Fruit fly (Drosophila melanogaster): ENCODE data around the gene iPLA2-VIA.

Gene iPLA2-VIA

DNA sequence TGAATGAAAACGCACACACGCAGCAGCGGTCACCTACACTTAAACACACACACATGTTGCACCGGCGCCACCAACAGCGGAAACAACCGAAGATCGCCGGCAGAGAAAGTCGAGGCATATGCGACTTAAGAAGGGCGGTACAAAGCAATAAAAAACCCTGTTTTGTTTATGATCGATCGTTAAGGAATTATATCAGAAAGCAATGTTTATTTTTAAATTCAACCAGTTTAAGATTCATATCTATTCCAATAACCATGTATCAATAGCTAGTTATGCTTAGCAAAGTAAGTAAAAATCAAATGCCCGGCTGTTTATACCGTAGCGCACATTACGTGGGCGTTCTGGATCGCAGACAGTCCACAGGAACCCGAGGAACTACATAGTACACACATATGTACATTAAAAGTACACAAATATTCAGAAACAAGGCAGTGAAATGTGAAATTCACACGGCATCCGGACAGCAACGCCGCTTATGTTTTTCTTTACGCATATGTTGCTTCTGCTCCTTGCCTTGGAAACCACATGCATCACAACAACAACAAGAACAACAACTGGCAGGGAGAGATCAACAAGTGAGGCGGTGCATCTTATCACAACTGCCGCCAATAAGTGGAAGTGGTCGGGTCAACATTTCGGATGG, 8.2 kb downstream of the iPLA2-VIA start (continued):
- TF ChIP-seq her (GFP tag; optimal IDR thresholded peaks at IDR 0.05) = peak; percentile 94
- peak; percentile 93 for TF ChIP-seq CG1024 (GFP tag; IDR thresholded peaks at IDR 0.05)
- TF ChIP-seq fd3F (GFP tag; optimal IDR thresholded peaks at IDR 0.05) = peak; percentile 76
- TF ChIP-seq run (tag; optimal IDR thresholded peaks at IDR 0.05) = peak; percentile 89
- TF ChIP-seq CG10959 (GFP tag; IDR thresholded peaks at IDR 0.05) = peak; percentile 98
- peak; percentile 97 for TF ChIP-seq Hsf (GFP tag; optimal IDR thresholded peaks at IDR 0.05)
- peak; percentile 89 for TF ChIP-seq CG14965 (GFP tag; optimal IDR thresholded peaks at IDR 0.05; ENCODE audit: borderline replicate concordance)
- peak; percentile 97 for TF ChIP-seq HHEX (GFP tag; optimal IDR thresholded peaks at IDR 0.05)
- TF ChIP-seq disco-r (GFP tag; optimal IDR thresholded peaks at IDR 0.05) = peak; percentile 94
- TF ChIP-seq CG7839 (tag; optimal IDR thresholded peaks at IDR 0.05) = peak; percentile 96
- TF ChIP-seq dimm (GFP tag; IDR thresholded peaks at IDR 0.05) = peak; percentile 93
- TF ChIP-seq wor (GFP tag; IDR thresholded peaks at IDR 0.05) = peak; percentile 97
- TF ChIP-seq Oaz (GFP tag; IDR thresholded peaks at IDR 0.05) = peak; percentile 90
- TF ChIP-seq Chrac-16 (GFP tag; optimal IDR thresholded peaks at IDR 0.05) = peak; percentile 97
- no peak for TF ChIP-seq CG1832 (GFP tag; optimal IDR thresholded peaks at IDR 0.05)
- peak; percentile 90 for TF ChIP-seq NFAT (GFP tag; IDR thresholded peaks at IDR 0.05)
- 0 out of 2 replicates have a peak, but pooled peaks have one; percentile 13 for TF ChIP-seq bbx (GFP tag; IDR thresholded peaks at IDR 0.05; ENCODE audit: partially characterized antibody)
- TF ChIP-seq CG3065 (GFP tag; optimal IDR thresholded peaks at IDR 0.05) = peak; percentile 92
- TF ChIP-seq CG32532 (GFP tag; IDR thresholded peaks at IDR 0.05) = peak; percentile 94
- peak; percentile 92 for TF ChIP-seq CG15269 (tag; optimal IDR thresholded peaks at IDR 0.05)
- TF ChIP-seq CG7786 (GFP tag; optimal IDR thresholded peaks at IDR 0.05) = peak; percentile 97
- TF ChIP-seq CG12769 (tag; optimal IDR thresholded peaks at IDR 0.05) = peak; percentile 94
- TF ChIP-seq cad (GFP tag; optimal IDR thresholded peaks at IDR 0.05) = no peak
- TF ChIP-seq CG6765 (GFP tag; optimal IDR thresholded peaks at IDR 0.05) = peak; percentile 82
- TF ChIP-seq hth (optimal IDR thresholded peaks at IDR 0.05) = no peak
- TF ChIP-seq sima (GFP tag; optimal IDR thresholded peaks at IDR 0.05) = peak; percentile 83
- TF ChIP-seq aop (GFP tag; IDR thresholded peaks at IDR 0.05) = peak; percentile 96
- peak; percentile 96 for TF ChIP-seq CG10209 (GFP tag; optimal IDR thresholded peaks at IDR 0.05)
- TF ChIP-seq vfl (GFP tag; optimal IDR thresholded peaks at IDR 0.05) = peak; percentile 89
- peak; percentile 98 for TF ChIP-seq ind (GFP tag; optimal IDR thresholded peaks at IDR 0.05)
- no peak for TF ChIP-seq CG13287 (GFP tag; IDR thresholded peaks at IDR 0.05; ENCODE audit: partially characterized antibody)
- peak; percentile 86 for TF ChIP-seq CG9876 (GFP tag; optimal IDR thresholded peaks at IDR 0.05)
- peak; percentile 94 for TF ChIP-seq grau (tag; optimal IDR thresholded peaks at IDR 0.05)
- TF ChIP-seq onecut (GFP tag; IDR thresholded peaks at IDR 0.05) = peak; percentile 94
- TF ChIP-seq CG8388 (GFP tag; optimal IDR thresholded peaks at IDR 0.05) = peak; percentile 97
- peak; percentile 96 for TF ChIP-seq MTF-1 (GFP tag; optimal IDR thresholded peaks at IDR 0.05; ENCODE audit: borderline replicate concordance)
- TF ChIP-seq CG12219 (GFP tag; optimal IDR thresholded peaks at IDR 0.05) = peak; percentile 95
- TF ChIP-seq cato (GFP tag; optimal IDR thresholded peaks at IDR 0.05; ENCODE audit: borderline replicate concordance) = peak; percentile 95
- TF ChIP-seq CG4707 (GFP tag; optimal IDR thresholded peaks at IDR 0.05) = peak; percentile 90
- TF ChIP-seq Vsx1 (GFP tag; optimal IDR thresholded peaks at IDR 0.05) = peak; percentile 91
- TF ChIP-seq bsh (GFP tag; optimal IDR thresholded peaks at IDR 0.05) = peak; percentile 78 to 98
- TF ChIP-seq ewg (GFP tag; optimal IDR thresholded peaks at IDR 0.05) = peak; percentile 93
- TF ChIP-seq dm (GFP tag; optimal IDR thresholded peaks at IDR 0.05) = peak; percentile 93
- peak; percentile 89 for TF ChIP-seq ssp (GFP tag; IDR thresholded peaks at IDR 0.05)
- TF ChIP-seq sd (tag; optimal IDR thresholded peaks at IDR 0.05) = peak; percentile 80
- peak; percentile 98 for TF ChIP-seq CG15479 (GFP tag; optimal IDR thresholded peaks at IDR 0.05)
- peak; percentile 57 for TF ChIP-seq MESR4 (GFP tag; optimal IDR thresholded peaks at IDR 0.05)
- peak in 1 of 3 experiments; percentile 96 for TF ChIP-seq Stat92E (GFP tag; optimal IDR thresholded peaks at IDR 0.05)
- TF ChIP-seq Dfd (GFP tag; optimal IDR thresholded peaks at IDR 0.05) = no peak

Measured in whole organism, embryonic.